Worm (Caenorhabditis elegans) whole organism, late embryonic: ENCODE results near the gene acl-13.

Source experiments
- C08G9.2 ChIP-seq: sonication (generic microtip); optimal IDR thresholded peaks from 2 replicates; lab custom pipeline; 2016; ENCODE audit warnings: mild to moderate bottlenecking, missing genetic modification characterization, moderate library complexity, missing compliant biosample characterization
- C38D4.7 ChIP-seq: fragments of 200-800 bp; sonication (Bioruptor generic); optimal IDR thresholded peaks from 2 replicates; lab custom pipeline; 2018; ENCODE audit warnings: mild to moderate bottlenecking, missing genetic modification characterization, moderate library complexity, missing compliant biosample characterization
- K02D7.2 ChIP-seq: sonication (generic microtip); optimal IDR thresholded peaks from 2 replicates; lab custom pipeline; 2017; ENCODE audit warnings: mild to moderate bottlenecking, missing genetic modification characterization, missing compliant biosample characterization
- K09A11.1 ChIP-seq: sonication (generic microtip); optimal IDR thresholded peaks from 2 replicates; lab custom pipeline; 2017; ENCODE audit warnings: antibody characterized with exemption, mild to moderate bottlenecking, missing genetic modification characterization, missing compliant biosample characterization; ENCODE audit not compliant: insufficient read depth
- T23F11.4 ChIP-seq: fragments of 200-800 bp; sonication (Bioruptor generic); optimal IDR thresholded peaks from 2 replicates; lab custom pipeline; 2018; ENCODE audit warnings: mild to moderate bottlenecking, missing genetic modification characterization, missing compliant biosample characterization
- Y22D7AL.16 ChIP-seq: sonication (generic microtip); optimal IDR thresholded peaks from 2 replicates; lab custom pipeline; 2016; ENCODE audit warnings: missing genetic modification characterization, missing compliant biosample characterization
- ahr-1 ChIP-seq: sonication (generic microtip); optimal IDR thresholded peaks from 2 replicates; lab custom pipeline; 2016; ENCODE audit warnings: missing genetic modification characterization, missing compliant biosample characterization
- ama-1 ChIP-seq: fragments of 150-350 bp; optimal IDR thresholded peaks from 2 replicates; lab custom pipeline; 2014
- ceh-14 ChIP-seq: sonication (generic microtip); optimal IDR thresholded peaks from 2 replicates; lab custom pipeline; 2016; ENCODE audit warnings: missing genotype, missing genetic modification characterization, missing compliant biosample characterization
- ceh-19 ChIP-seq: fragments of 200-800 bp; sonication (Bioruptor generic); optimal IDR thresholded peaks from 2 replicates; lab custom pipeline; 2018; ENCODE audit warnings: mild to moderate bottlenecking, missing genetic modification characterization, missing compliant biosample characterization
- ceh-2 ChIP-seq: sonication (generic microtip); optimal IDR thresholded peaks from 2 replicates; lab custom pipeline; 2016; ENCODE audit warnings: missing genotype, missing genetic modification characterization, missing compliant biosample characterization
- ceh-22 ChIP-seq: sonication (generic microtip); optimal IDR thresholded peaks from 2 replicates; lab custom pipeline; 2017; ENCODE audit warnings: missing biosample characterization, missing genetic modification characterization
- ceh-24 ChIP-seq: sonication (generic microtip); optimal IDR thresholded peaks from 2 replicates; lab custom pipeline; 2016; ENCODE audit warnings: mild to moderate bottlenecking, missing genetic modification characterization, missing compliant biosample characterization
- ceh-31 ChIP-seq: sonication (generic microtip); optimal IDR thresholded peaks from 2 replicates; lab custom pipeline; 2016; ENCODE audit warnings: missing genetic modification characterization, missing compliant biosample characterization
- ceh-34 ChIP-seq: sonication (generic microtip); optimal IDR thresholded peaks from 2 replicates; lab custom pipeline; 2016; ENCODE audit warnings: mild to moderate bottlenecking, missing genetic modification characterization, missing compliant biosample characterization
- ceh-45 ChIP-seq: fragments of 200-800 bp; sonication (Bioruptor generic); IDR thresholded peaks from 2 replicates; pipeline ENCODE4 v1.3.6; 2022; ENCODE audit warnings: missing genetic modification reagents, missing genetic modification characterization, missing compliant biosample characterization
- ceh-48 ChIP-seq: sonication (generic microtip); optimal IDR thresholded peaks from 2 replicates; lab custom pipeline; 2016; ENCODE audit warnings: missing genetic modification characterization, inconsistent platforms, missing compliant biosample characterization
- ceh-6 ChIP-seq: fragments of 200-800 bp; sonication (Bioruptor generic); optimal IDR thresholded peaks from 2 replicates; lab custom pipeline; 2018; ENCODE audit warnings: mild to moderate bottlenecking, missing genetic modification characterization, missing compliant biosample characterization
- dmd-4 ChIP-seq: sonication (generic microtip); optimal IDR thresholded peaks from 2 replicates; lab custom pipeline; 2016; ENCODE audit warnings: borderline replicate concordance, missing genetic modification characterization, missing compliant biosample characterization
- dve-1 ChIP-seq: sonication (generic microtip); optimal IDR thresholded peaks from 2 replicates; lab custom pipeline; 2017; ENCODE audit warnings: antibody characterized with exemption, mild to moderate bottlenecking, missing genetic modification characterization, missing compliant biosample characterization
- elt-2 ChIP-seq: sonication (generic microtip); optimal IDR thresholded peaks from 2 replicates; lab custom pipeline; 2016; ENCODE audit warnings: missing genetic modification reagents, missing genetic modification characterization, missing compliant biosample characterization
- eyg-1 ChIP-seq: sonication (generic microtip); optimal IDR thresholded peaks from 2 replicates; lab custom pipeline; 2016; ENCODE audit warnings: missing genotype, missing genetic modification characterization, missing compliant biosample characterization
- fax-1 ChIP-seq: sonication (generic microtip); optimal IDR thresholded peaks from 2 replicates; lab custom pipeline; 2016; ENCODE audit warnings: missing genotype, missing genetic modification characterization, missing compliant biosample characterization
- fkh-10 ChIP-seq: fragments of 150-350 bp; optimal IDR thresholded peaks from 2 replicates; lab custom pipeline; 2014; ENCODE audit warnings: missing biosample characterization, missing genetic modification reagents, missing genetic modification characterization
- fkh-6 ChIP-seq: sonication (generic microtip); optimal IDR thresholded peaks from 2 replicates; lab custom pipeline; 2016; ENCODE audit warnings: missing genetic modification characterization, missing compliant biosample characterization
- gmeb-2 ChIP-seq: sonication (generic microtip); optimal IDR thresholded peaks from 2 replicates; lab custom pipeline; 2016; ENCODE audit warnings: missing genetic modification characterization, inconsistent platforms, missing compliant biosample characterization
- hlh-13 ChIP-seq: fragments of 200-800 bp; sonication (Bioruptor generic); optimal IDR thresholded peaks from 2 replicates; lab custom pipeline; 2018; ENCODE audit warnings: mild to moderate bottlenecking, missing genetic modification characterization, missing compliant biosample characterization
- hlh-15 ChIP-seq: sonication (generic microtip); optimal IDR thresholded peaks from 2 replicates; lab custom pipeline; 2016; ENCODE audit warnings: missing genetic modification characterization, missing compliant biosample characterization
- hlh-30 ChIP-seq: sonication (generic microtip); optimal IDR thresholded peaks from 2 replicates; lab custom pipeline; 2017; ENCODE audit warnings: antibody characterized with exemption, missing genetic modification characterization, missing compliant biosample characterization; ENCODE audit not compliant: insufficient read depth
- hlh-6 ChIP-seq: sonication (generic microtip); optimal IDR thresholded peaks from 2 replicates; lab custom pipeline; 2016; ENCODE audit warnings: missing genotype, missing genetic modification characterization, missing compliant biosample characterization
- hlh-8 ChIP-seq: sonication (generic microtip); optimal IDR thresholded peaks from 2 replicates; lab custom pipeline; 2016; ENCODE audit warnings: missing genotype, missing genetic modification characterization, missing compliant biosample characterization
- lin-11 ChIP-seq: fragments of 200-800 bp; sonication (Bioruptor generic); optimal IDR thresholded peaks from 2 replicates; lab custom pipeline; 2018; ENCODE audit warnings: mild to moderate bottlenecking, missing genetic modification characterization, missing compliant biosample characterization
- madf-2 ChIP-seq: sonication (generic microtip); optimal IDR thresholded peaks from 2 replicates; lab custom pipeline; 2017; ENCODE audit warnings: missing genetic modification characterization, missing compliant biosample characterization
- mec-3 ChIP-seq: sonication (generic microtip); optimal IDR thresholded peaks from 2 replicates; lab custom pipeline; 2016; ENCODE audit warnings: borderline replicate concordance, missing genetic modification characterization, missing compliant biosample characterization
- nfya-1 ChIP-seq: sonication (generic microtip); optimal IDR thresholded peaks from 2 replicates; lab custom pipeline; 2017; ENCODE audit warnings: missing genetic modification characterization, mild to moderate bottlenecking, missing compliant biosample characterization, antibody characterized with exemption, moderate library complexity
- nhr-232 ChIP-seq: sonication (generic microtip); optimal IDR thresholded peaks from 2 replicates; lab custom pipeline; 2016; ENCODE audit warnings: missing genetic modification characterization, missing compliant biosample characterization
- pag-3 ChIP-seq: sonication (generic microtip); optimal IDR thresholded peaks from 2 replicates; lab custom pipeline; 2016; ENCODE audit warnings: missing compliant biosample characterization, missing genetic modification characterization, borderline replicate concordance
- pat-9 ChIP-seq: fragments of 200-800 bp; sonication (Bioruptor generic); optimal IDR thresholded peaks from 2 replicates; lab custom pipeline; 2018; ENCODE audit warnings: mild to moderate bottlenecking, missing genetic modification characterization, moderate library complexity, missing compliant biosample characterization
- pax-1 ChIP-seq: fragments of 150-350 bp; optimal IDR thresholded peaks from 2 replicates; lab custom pipeline; 2014; ENCODE audit warnings: missing biosample characterization, missing genetic modification characterization
- pqm-1 ChIP-seq: sonication (generic microtip); optimal IDR thresholded peaks from 2 replicates; lab custom pipeline; 2016; ENCODE audit warnings: missing genetic modification characterization, missing compliant biosample characterization
- ref-2 ChIP-seq: sonication (generic microtip); optimal IDR thresholded peaks from 2 replicates; lab custom pipeline; 2016; ENCODE audit warnings: missing genetic modification characterization, missing compliant biosample characterization
- sdc-2 ChIP-seq: sonication (generic microtip); optimal IDR thresholded peaks from 2 replicates; lab custom pipeline; 2016; ENCODE audit warnings: missing genotype, missing genetic modification characterization, missing compliant biosample characterization
- sox-2 ChIP-seq: fragments of 200-800 bp; sonication (Bioruptor generic); IDR thresholded peaks from 2 replicates; pipeline ENCODE4 v1.3.6; 2022; ENCODE audit warnings: missing genetic modification reagents, missing genetic modification characterization, missing compliant biosample characterization
- sox-4 ChIP-seq: sonication (generic microtip); optimal IDR thresholded peaks from 2 replicates; lab custom pipeline; 2017; ENCODE audit warnings: mild to moderate bottlenecking, missing genetic modification characterization, inconsistent platforms, missing compliant biosample characterization
- tbx-2 ChIP-seq: sonication (generic microtip); optimal IDR thresholded peaks from 2 replicates; lab custom pipeline; 2016; ENCODE audit warnings: missing genetic modification characterization, missing compliant biosample characterization
- ttx-3 ChIP-seq: sonication (generic microtip); optimal IDR thresholded peaks from 2 replicates; lab custom pipeline; 2016; ENCODE audit warnings: missing genetic modification reagents, missing genetic modification characterization, missing compliant biosample characterization
- unc-3 ChIP-seq, 2 experiments: fragments of 200-800 bp in 1 of 2; sonication (Bioruptor generic) in 1 of 2; sonication (generic microtip) in 1 of 2; conservative IDR thresholded peaks in 1 of 2; optimal IDR thresholded peaks in 1 of 2; 2 replicates each; pipeline versions ENCODE4 v1.3.6 to Lab custom; 2016 to 2022; ENCODE audit warnings: missing compliant biosample characterization in 2 of 2, missing genetic modification characterization in 2 of 2, missing genetic modification reagents in 1 of 2
- unc-42 ChIP-seq: sonication (generic microtip); optimal IDR thresholded peaks from 2 replicates; lab custom pipeline; 2016; ENCODE audit warnings: missing genotype, missing genetic modification characterization, missing compliant biosample characterization
- unc-55 ChIP-seq: sonication (generic microtip); optimal IDR thresholded peaks from 2 replicates; lab custom pipeline; 2017; ENCODE audit warnings: missing biosample characterization, missing genetic modification reagents, missing genetic modification characterization
- unc-86 ChIP-seq: sonication (generic microtip); optimal IDR thresholded peaks from 2 replicates; lab custom pipeline; 2016; ENCODE audit warnings: missing genetic modification characterization, missing compliant biosample characterization
- ztf-16 ChIP-seq: sonication (generic microtip); optimal IDR thresholded peaks from 2 replicates; lab custom pipeline; 2017; ENCODE audit warnings: missing genetic modification characterization, missing compliant biosample characterization

The acl-13 gene

ce11 chrIV:12391003-12391637, 19.1 kb upstream of the acl-13 start, which contains the start of the genes rps-23 and dpm-3:
TSS of gene rps-23 (minus strand) at chrIV:12391053.
TSS of gene dpm-3 (plus strand) at chrIV:12391587.
- peak; percentile 92 for TF ChIP-seq C08G9.2 (tag; lab: Kevin White, UChicago)
- no peak for TF ChIP-seq ceh-48 (tag; lab: Kevin White, UChicago)
- peak; percentile 75 for TF ChIP-seq hlh-8 (tag; lab: Kevin White, UChicago)
- peak; percentile 90 for TF ChIP-seq ceh-2 (tag; lab: Kevin White, UChicago)
- TF ChIP-seq hlh-15 (tag; lab: Kevin White, UChicago) = no peak
- peak; percentile 76 for TF ChIP-seq fkh-6 (tag; lab: Kevin White, UChicago)
- peak; percentile 93 for TF ChIP-seq tbx-2 (tag; lab: Kevin White, UChicago)
- TF ChIP-seq ref-2 (tag; lab: Kevin White, UChicago) = peak; percentile 70
- peak; percentile 48 for TF ChIP-seq unc-86 (tag; lab: Kevin White, UChicago)
- TF ChIP-seq ama-1 (lab: Kevin White, UChicago) = no peak
- peak; percentile 36 for TF ChIP-seq ttx-3 (tag; lab: Kevin White, UChicago)
- TF ChIP-seq C38D4.7 (GFP tag; lab: Kevin White, UChicago) = no peak
- peak; percentile 95 for TF ChIP-seq ceh-31 (tag; lab: Kevin White, UChicago)
- TF ChIP-seq gmeb-2 = no peak
- no peak for TF ChIP-seq pat-9
- TF ChIP-seq ztf-16 = peak; percentile 38
- no peak for TF ChIP-seq sox-2 (GFP tag; lab: Robert Waterston, UW)
- no peak for TF ChIP-seq ceh-6 (GFP tag; lab: Kevin White, UChicago)
- TF ChIP-seq fax-1 = peak; percentile 76
- no peak for TF ChIP-seq ceh-22 (tag; lab: Kevin White, UChicago)
- peak; percentile 6 for TF ChIP-seq sdc-2 (tag; lab: Kevin White, UChicago)
- TF ChIP-seq madf-2 (tag; lab: Kevin White, UChicago) = peak; percentile 72
- TF ChIP-seq nhr-232 (tag; lab: Kevin White, UChicago) = no peak
- no peak for TF ChIP-seq K09A11.1 (tag; lab: Kevin White, UChicago)
- TF ChIP-seq lin-11 = no peak
- peak; percentile 19 for TF ChIP-seq eyg-1 (tag; lab: Kevin White, UChicago)
- TF ChIP-seq ceh-34 (tag; lab: Kevin White, UChicago) = peak; percentile 67
- TF ChIP-seq hlh-6 (tag; lab: Kevin White, UChicago) = peak; percentile 20
- no peak for TF ChIP-seq mec-3 (tag; lab: Kevin White, UChicago)
- TF ChIP-seq ahr-1 (tag; lab: Kevin White, UChicago) = no peak
- peak; percentile 69 for TF ChIP-seq unc-42 (tag; lab: Kevin White, UChicago)
- no peak for TF ChIP-seq pag-3 (tag; lab: Kevin White, UChicago)
- peak; percentile 69 for TF ChIP-seq pax-1 (tag; lab: Kevin White, UChicago)
- peak; percentile 69 for TF ChIP-seq hlh-30 (tag; lab: Kevin White, UChicago)
- TF ChIP-seq ceh-24 = no peak
- TF ChIP-seq ceh-14 (tag; lab: Kevin White, UChicago) = peak; percentile 35
- TF ChIP-seq unc-55 = peak; percentile 46
- no peak for TF ChIP-seq sox-4 (tag; lab: Kevin White, UChicago)
- TF ChIP-seq ceh-45 (GFP tag; lab: Robert Waterston, UW) = no peak
- 0 out of 2 replicates have a peak, but pooled peaks have one; percentile 22 for TF ChIP-seq unc-3 (GFP tag; conservative IDR thresholded peaks at IDR 0.05; lab: Robert Waterston, UW)
- no peak for TF ChIP-seq unc-3 (tag; optimal IDR thresholded peaks at IDR 0.05; lab: Kevin White, UChicago)
- TF ChIP-seq pqm-1 (tag; lab: Kevin White, UChicago) = peak; percentile 49
- peak; percentile 62 for TF ChIP-seq dve-1 (tag; lab: Kevin White, UChicago)
- TF ChIP-seq hlh-13 (GFP tag; lab: Kevin White, UChicago) = peak; percentile 57
- TF ChIP-seq dmd-4 (tag; lab: Kevin White, UChicago) = no peak
- peak; percentile 90 for TF ChIP-seq nfya-1
- TF ChIP-seq T23F11.4 = peak; percentile 10
- no peak for TF ChIP-seq ceh-19
- TF ChIP-seq elt-2 (tag; lab: Kevin White, UChicago) = peak; percentile 70
- TF ChIP-seq Y22D7AL.16 (tag; lab: Kevin White, UChicago) = peak; percentile 58
- no peak for TF ChIP-seq K02D7.2 (tag; lab: Kevin White, UChicago)
- TF ChIP-seq fkh-10 = no peak
